Fruit fly (Drosophila melanogaster) whole organism, wandering third instar larva: Measurements from ENCODE around the gene CG5390.

Source experiments
- CG32264 ChIP-seq: fragments of 200-800 bp; sonication (Bioruptor generic); optimal IDR thresholded peaks from 2 replicates; lab custom pipeline; 2016; ENCODE audit warnings: missing biosample characterization, missing genetic modification characterization
- CG9705 ChIP-seq: fragments of 200-800 bp; sonication (Bioruptor generic); optimal IDR thresholded peaks from 2 replicates; lab custom pipeline; 2018; ENCODE audit warnings: missing biosample characterization, mild to moderate bottlenecking, missing genetic modification characterization
- CrebA ChIP-seq: fragments of 200-800 bp; sonication (Bioruptor generic); optimal IDR thresholded peaks from 2 replicates; lab custom pipeline; 2016; ENCODE audit warnings: missing biosample characterization, mild to moderate bottlenecking, missing genetic modification characterization, borderline replicate concordance
- Dif ChIP-seq: fragments of 200-275, 200-300 bp; sonication (Bioruptor generic); optimal IDR thresholded peaks from 2 replicates; lab custom pipeline; 2018; ENCODE audit warnings: missing biosample characterization, missing genetic modification characterization; ENCODE audit not compliant: partially characterized antibody
- GATAd ChIP-seq: sonication (Bioruptor generic); optimal IDR thresholded peaks from 2 replicates; lab custom pipeline; 2016; ENCODE audit warnings: missing biosample characterization, missing genetic modification characterization
- HLH106 ChIP-seq: fragments of 200-800 bp; optimal IDR thresholded peaks from 3 replicates; lab custom pipeline; 2019; ENCODE audit warnings: missing biosample characterization, mild to moderate bottlenecking, missing genetic modification characterization, moderate library complexity
- Hnf4 ChIP-seq: fragments of 200-800 bp; sonication (Bioruptor generic); optimal IDR thresholded peaks from 2 replicates; lab custom pipeline; 2016; ENCODE audit warnings: missing biosample characterization, mild to moderate bottlenecking, missing genetic modification characterization
- Hr78 ChIP-seq: fragments of >200 bp; optimal IDR thresholded peaks from 2 replicates; lab custom pipeline; 2017; ENCODE audit warnings: missing biosample characterization, missing genetic modification characterization
- Hr83 ChIP-seq: fragments of 200-300 bp; sonication (Bioruptor generic); optimal IDR thresholded peaks from 2 replicates; lab custom pipeline; 2016; ENCODE audit warnings: missing biosample characterization, mild to moderate bottlenecking, missing genetic modification characterization, moderate library complexity; ENCODE audit not compliant: poor library complexity, severe bottlenecking
- Jra ChIP-seq: sonication (Bioruptor generic); optimal IDR thresholded peaks from 2 replicates; lab custom pipeline; 2016; ENCODE audit warnings: missing biosample characterization, missing genetic modification characterization
- Myc ChIP-seq: fragments of >200 bp; optimal IDR thresholded peaks from 2 replicates; lab custom pipeline; 2017
- N ChIP-seq: fragments of >200 bp; optimal IDR thresholded peaks from 2 replicates; lab custom pipeline; 2018; ENCODE audit warnings: missing biosample characterization, missing external identifiers, missing genetic modification characterization
- OdsH ChIP-seq: fragments of 200-800 bp; sonication (Bioruptor generic); optimal IDR thresholded peaks from 2 replicates; lab custom pipeline; 2016; ENCODE audit warnings: missing biosample characterization, mild to moderate bottlenecking, missing genetic modification characterization
- Rel ChIP-seq, 2 experiments: fragments of 200-800 bp; sonication (Bioruptor generic) in 1 of 2; optimal IDR thresholded peaks; 2 replicates in 1 of 2; 3 replicates in 1 of 2; lab custom pipeline; 2016 to 2019; ENCODE audit warnings: mild to moderate bottlenecking in 2 of 2, missing biosample characterization in 2 of 2, missing genetic modification characterization in 2 of 2, moderate library complexity in 1 of 2
- Sp1 ChIP-seq: fragments of 200-800 bp; sonication (Bioruptor generic); optimal IDR thresholded peaks from 3 replicates; lab custom pipeline; 2019; ENCODE audit warnings: missing biosample characterization, mild to moderate bottlenecking, missing genetic modification characterization, moderate library complexity
- br ChIP-seq: fragments of 200-800 bp; sonication (Bioruptor generic); optimal IDR thresholded peaks from 2 replicates; lab custom pipeline; 2016; ENCODE audit warnings: missing biosample characterization, missing genetic modification characterization
- brk ChIP-seq: fragments of 200-800 bp; sonication (Bioruptor generic); optimal IDR thresholded peaks from 2 replicates; lab custom pipeline; 2016; ENCODE audit warnings: missing biosample characterization, mild to moderate bottlenecking, missing genetic modification characterization
- dl ChIP-seq, 2 experiments: fragments of 175-275, 200-275 bp in 1 of 2; fragments of 200-275 bp in 1 of 2; sonication (Bioruptor generic); optimal IDR thresholded peaks; lab custom pipeline; 2018; ENCODE audit warnings: mild to moderate bottlenecking in 2 of 2, missing biosample characterization in 2 of 2, missing genetic modification characterization in 2 of 2, moderate library complexity in 2 of 2; ENCODE audit not compliant: partially characterized antibody in 2 of 2, insufficient read depth in 1 of 2
- dmrt93B ChIP-seq: fragments of 200-800 bp; sonication (Bioruptor generic); optimal IDR thresholded peaks from 2 replicates; lab custom pipeline; 2018; ENCODE audit warnings: missing biosample characterization, mild to moderate bottlenecking, missing genetic modification characterization
- dsf ChIP-seq: sonication (Bioruptor generic); optimal IDR thresholded peaks from 2 replicates; lab custom pipeline; 2016; ENCODE audit warnings: missing biosample characterization, missing genetic modification characterization, borderline replicate concordance
- ey ChIP-seq: fragments of 200-800 bp; sonication (Bioruptor generic); optimal IDR thresholded peaks from 2 replicates; lab custom pipeline; 2016; ENCODE audit warnings: missing biosample characterization, missing genetic modification characterization
- foxo ChIP-seq, 2 experiments: fragments of 200-800 bp; sonication (Bioruptor generic); optimal IDR thresholded peaks; 2 replicates in 1 of 2; 3 replicates in 1 of 2; lab custom pipeline; 2016 to 2017; ENCODE audit warnings: missing biosample characterization in 2 of 2, missing genetic modification characterization in 2 of 2
- fru ChIP-seq: fragments of 200-800 bp; sonication (Bioruptor generic); optimal IDR thresholded peaks from 3 replicates; lab custom pipeline; 2016; ENCODE audit warnings: missing biosample characterization, mild to moderate bottlenecking, missing genetic modification characterization
- h ChIP-seq: fragments of 200-800 bp; sonication (Bioruptor generic); optimal IDR thresholded peaks from 3 replicates; lab custom pipeline; 2016; ENCODE audit warnings: missing biosample characterization, mild to moderate bottlenecking, missing genetic modification characterization
- jim ChIP-seq: fragments of 175-275, 200-325 bp; sonication (Bioruptor generic); optimal IDR thresholded peaks from 2 replicates; lab custom pipeline; 2016; ENCODE audit warnings: missing biosample characterization, mild to moderate bottlenecking, missing genetic modification characterization
- lola ChIP-seq: fragments of >200 bp; optimal IDR thresholded peaks from 2 replicates; lab custom pipeline; 2017; ENCODE audit warnings: missing biosample characterization, missing genetic modification characterization
- psq ChIP-seq: fragments of 200-800 bp; sonication (Bioruptor generic); optimal IDR thresholded peaks from 3 replicates; lab custom pipeline; 2017; ENCODE audit warnings: missing biosample characterization, mild to moderate bottlenecking, missing genetic modification characterization, moderate library complexity
- rgr ChIP-seq: fragments of 200-800 bp; sonication (Bioruptor generic); optimal IDR thresholded peaks from 3 replicates; lab custom pipeline; 2016; ENCODE audit warnings: missing biosample characterization, mild to moderate bottlenecking, missing genetic modification characterization
- sage ChIP-seq: fragments of 200-800 bp; sonication (Bioruptor generic); optimal IDR thresholded peaks from 2 replicates; lab custom pipeline; 2016; ENCODE audit warnings: missing biosample characterization, mild to moderate bottlenecking, missing genetic modification characterization
- sv ChIP-seq: fragments of 200-800 bp; sonication (Bioruptor generic); optimal IDR thresholded peaks from 3 replicates; lab custom pipeline; 2016; ENCODE audit warnings: missing biosample characterization, missing genetic modification characterization
- tai ChIP-seq: sonication (Bioruptor generic); optimal IDR thresholded peaks from 2 replicates; lab custom pipeline; 2016; ENCODE audit warnings: missing biosample characterization, missing genetic modification characterization
- usp ChIP-seq: fragments of >200 bp; optimal IDR thresholded peaks from 2 replicates; lab custom pipeline; 2017; ENCODE audit warnings: missing biosample characterization, missing genetic modification characterization
- woc ChIP-seq: sonication (Bioruptor generic); optimal IDR thresholded peaks from 2 replicates; lab custom pipeline; 2016; ENCODE audit warnings: missing biosample characterization, mild to moderate bottlenecking, missing genetic modification characterization

The CG5390 gene

dm6 chr2L:10306518-10307260 lies at the start of gene CG5390, which contains the start of gene CG4968:
CG5390 (minus strand) TSS chr2L:10306594.
CG4968 (plus strand) TSS chr2L:10306922.
- TF ChIP-seq Rel (GFP tag; optimal IDR thresholded peaks at IDR 0.05; lab: Kevin White, UChicago) (peak; percentile 84), Rel (tag; optimal IDR thresholded peaks at IDR 0.05; lab: Kevin White, UChicago) (peak; percentile 69), brk (GFP tag; lab: Kevin White, UChicago) (peak; percentile 90), Dif (GFP tag; lab: Kevin White, UChicago) (peak; percentile 3), Hr83 (no peak), OdsH (peak; percentile 81), GATAd (no peak), Hr78 (GFP tag; lab: Kevin White, UChicago) (no peak), dl (GFP tag; optimal IDR thresholded peaks at IDR 0.05; lab: Kevin White, UChicago; ENCODE audit: insufficient read depth in 1 of 2, partially characterized antibody in 2 of 2) (no peak), foxo (GFP tag; optimal IDR thresholded peaks at IDR 0.05; lab: Kevin White, UChicago) (peak in 1 of 2 experiments; percentile 84), br (GFP tag; lab: Kevin White, UChicago) (no peak), tai (GFP tag; lab: Kevin White, UChicago) (peak; percentile 66), Sp1 (GFP tag; lab: Kevin White, UChicago) (peak; percentile 85), psq (GFP tag; lab: Kevin White, UChicago) (peak; percentile 71), usp (no peak), rgr (peak; percentile 80), CG9705 (GFP tag; lab: Kevin White, UChicago) (peak; percentile 72), dmrt93B (GFP tag; lab: Kevin White, UChicago) (no peak), CrebA (GFP tag; lab: Kevin White, UChicago) (no peak), ey (GFP tag; lab: Kevin White, UChicago) (peak; percentile 69), Jra (GFP tag; lab: Kevin White, UChicago) (peak; percentile 56), lola (GFP tag; lab: Kevin White, UChicago) (no peak), sage (GFP tag; lab: Kevin White, UChicago) (peak; percentile 88), Hnf4 (GFP tag; lab: Kevin White, UChicago) (peak; percentile 79), N (GFP tag; lab: Kevin White, UChicago) (no peak), dsf (GFP tag; lab: Kevin White, UChicago) (peak; percentile 46), woc (peak; percentile 67), HLH106 (tag; lab: Kevin White, UChicago) (peak; percentile 82), sv (GFP tag; lab: Kevin White, UChicago) (peak; percentile 52), h (GFP tag; lab: Kevin White, UChicago) (peak; percentile 74)

- TF ChIP-seq psq (GFP tag; lab: Kevin White, UChicago), result no peak
- TF ChIP-seq dsf (GFP tag; lab: Kevin White, UChicago), result no peak
- TF ChIP-seq ey (GFP tag; lab: Kevin White, UChicago), result no peak
- TF ChIP-seq HLH106 (tag; lab: Kevin White, UChicago), result no peak
- TF ChIP-seq Dif (GFP tag; lab: Kevin White, UChicago), result no peak
- no peak for TF ChIP-seq N (GFP tag; lab: Kevin White, UChicago)
- TF ChIP-seq Hnf4 (GFP tag; lab: Kevin White, UChicago), result no peak
- TF ChIP-seq GATAd, result no peak
- TF ChIP-seq jim (GFP tag; lab: Kevin White, UChicago), result no peak
- TF ChIP-seq dmrt93B (GFP tag; lab: Kevin White, UChicago), result no peak
- no peak for TF ChIP-seq br (GFP tag; lab: Kevin White, UChicago)
- TF ChIP-seq CG32264 (GFP tag; lab: Kevin White, UChicago), result no peak
- no peak for TF ChIP-seq tai (GFP tag; lab: Kevin White, UChicago)
- no peak for TF ChIP-seq Myc (lab: Kevin White, UChicago)
- no peak for TF ChIP-seq Sp1 (GFP tag; lab: Kevin White, UChicago)
- TF ChIP-seq sage (GFP tag; lab: Kevin White, UChicago), result no peak
- TF ChIP-seq fru (GFP tag; lab: Kevin White, UChicago), result no peak
- TF ChIP-seq h (GFP tag; lab: Kevin White, UChicago), result no peak
- no peak for TF ChIP-seq Rel (GFP tag; optimal IDR thresholded peaks at IDR 0.05; lab: Kevin White, UChicago)
- no peak for TF ChIP-seq Rel (tag; optimal IDR thresholded peaks at IDR 0.05; lab: Kevin White, UChicago)
- TF ChIP-seq, all 38 proteins: peak for 0
These were observed 47.5 kb upstream of the CG5390 start, which contains the start of gene CG34367 for dm6 chr2L:10353871-10354270. CG34367 (minus strand) TSS chr2L:10353905.
